Worm (Caenorhabditis elegans): ENCODE results near the gene pis-1.
"Not testable (repeated sequence)": the region's sequence is repeated elsewhere in the genome, so short reads cannot be mapped to it uniquely, and the experiment has no call there.

pis-1 gene

ce11 chrIV:9796494-9796893, at the start of gene pis-1:
Gene pis-1 (minus strand): TSS chrIV:9796594.
- TF ChIP-seq unc-62 (GFP tag; optimal IDR thresholded peaks at IDR 0.05), result no peak

- no peak for TF ChIP-seq unc-62 (GFP tag; optimal IDR thresholded peaks at IDR 0.05)
Observed at ce11 chrIV:9843760-9844159, 47.4 kb upstream of the pis-1 start, which contains the start of gene nspd-2. Gene nspd-2 (plus strand): TSS chrIV:9844060.

ce11 chrIV:9842071-9842470, 45.7 kb upstream of the pis-1 start, which contains the start of gene K07F5.17:
Gene K07F5.17 (plus strand): TSS chrIV:9842371.
- TF ChIP-seq unc-62 (GFP tag; optimal IDR thresholded peaks at IDR 0.05), result no peak

- TF ChIP-seq unc-62 (GFP tag; optimal IDR thresholded peaks at IDR 0.05), result no peak
Observed at ce11 chrIV:9840984-9841590, 44.7 kb upstream of the pis-1 start, which contains the start of the genes kin-24 and msp-56. Gene kin-24 (minus strand): TSS chrIV:9841084. Gene msp-56 (plus strand): TSS chrIV:9841540.

ce11 chrIV:9837349-9837748, 41.0 kb upstream of the pis-1 start, which contains the start of gene msp-10:
Gene msp-10 (plus strand): TSS chrIV:9837649.
- not testable (repeated sequence) for TF ChIP-seq unc-62 (GFP tag; optimal IDR thresholded peaks at IDR 0.05)

- no peak for TF ChIP-seq unc-62 (GFP tag; optimal IDR thresholded peaks at IDR 0.05)
Observed at ce11 chrIV:9836317-9836716, 39.9 kb upstream of the pis-1 start, which contains the start of gene msp-81. Gene msp-81 (minus strand): TSS chrIV:9836417.

ce11 chrIV:9833337-9833736, 36.9 kb upstream of the pis-1 start:
- TF ChIP-seq unc-62 (GFP tag; optimal IDR thresholded peaks at IDR 0.05), result no peak

- TF ChIP-seq unc-62 (GFP tag; optimal IDR thresholded peaks at IDR 0.05), result no peak
Observed at ce11 chrIV:9832586-9832985, 36.2 kb upstream of the pis-1 start, which contains the start of gene kin-21. Gene kin-21 (plus strand): TSS chrIV:9832886.

ce11 chrIV:9825196-9825744, 28.9 kb upstream of the pis-1 start, which contains the start of gene mtr-4:
Gene mtr-4 (plus strand): TSS chrIV:9825694.
- no peak for TF ChIP-seq unc-62 (GFP tag; optimal IDR thresholded peaks at IDR 0.05)

- TF ChIP-seq unc-62 (GFP tag; optimal IDR thresholded peaks at IDR 0.05), result no peak
Observed at ce11 chrIV:9824480-9824879, 28.1 kb upstream of the pis-1 start, which contains the start of gene catp-6. Gene catp-6 (minus strand): TSS chrIV:9824580.

ce11 chrIV:9822585-9822984, 26.2 kb upstream of the pis-1 start:
- no peak for TF ChIP-seq unc-62 (GFP tag; optimal IDR thresholded peaks at IDR 0.05)

- TF ChIP-seq unc-62 (GFP tag; optimal IDR thresholded peaks at IDR 0.05), result no peak
Observed at ce11 chrIV:9821621-9822020, 25.2 kb upstream of the pis-1 start, which contains the start of gene col-123. Gene col-123 (plus strand): TSS chrIV:9821921.

ce11 chrIV:9815432-9815831, 19.0 kb upstream of the pis-1 start, which contains the start of gene egl-20:
Gene egl-20 (minus strand): TSS chrIV:9815532.
- TF ChIP-seq unc-62 (GFP tag; optimal IDR thresholded peaks at IDR 0.05), result no peak

- TF ChIP-seq unc-62 (GFP tag; optimal IDR thresholded peaks at IDR 0.05), result no peak
Observed at ce11 chrIV:9811487-9811886, 15.1 kb upstream of the pis-1 start.

- TF ChIP-seq unc-62 (GFP tag; optimal IDR thresholded peaks at IDR 0.05), result no peak
Observed at ce11 chrIV:9810633-9811032, 14.2 kb upstream of the pis-1 start, which contains the start of gene dct-15. Gene dct-15 (minus strand): TSS chrIV:9810733.

ce11 chrIV:9803544-9803943, 7.2 kb upstream of the pis-1 start:
- TF ChIP-seq unc-62 (GFP tag; optimal IDR thresholded peaks at IDR 0.05), result no peak

- TF ChIP-seq unc-62 (GFP tag; optimal IDR thresholded peaks at IDR 0.05), result no peak
Observed at ce11 chrIV:9802711-9803110, 6.3 kb upstream of the pis-1 start, which contains the start of gene fat-3. Gene fat-3 (plus strand): TSS chrIV:9803023.

Measured in whole organism, dauer.